Worm (Caenorhabditis elegans) whole organism, L4 larva: ENCODE results near the gene C53C7.3.
A peak's percentile ranks its signal among the peaks of the same experiment; 100 is the strongest.

Source experiments
- D1046.2 ChIP-seq: fragments of 200-800 bp; sonication (Bioruptor generic); IDR thresholded peaks from 2 replicates; pipeline ENCODE4 v1.3.6; 2022; ENCODE audit warnings: missing genetic modification characterization, missing compliant biosample characterization
- F10B5.3 ChIP-seq: sonication (generic microtip); optimal IDR thresholded peaks from 2 replicates; lab custom pipeline; 2016; ENCODE audit warnings: mild to moderate bottlenecking, missing genetic modification characterization, missing compliant biosample characterization
- F26F4.8 ChIP-seq: fragments of 200-800 bp; sonication (Bioruptor generic); conservative IDR thresholded peaks from 2 replicates; pipeline ENCODE4 v1.3.6; 2022; ENCODE audit warnings: missing genetic modification characterization, missing compliant biosample characterization
- R02D3.7 ChIP-seq: fragments of 150-350 bp; sonication (generic microtip); optimal IDR thresholded peaks from 3 replicates; lab custom pipeline; 2014; ENCODE audit warnings: missing biosample characterization, missing genetic modification characterization
- T26A8.4 ChIP-seq: fragments of 200-800 bp; sonication (Bioruptor generic); IDR thresholded peaks from 2 replicates; pipeline ENCODE4 v1.3.6; 2022; ENCODE audit warnings: missing genetic modification characterization, missing compliant biosample characterization
- aha-1 ChIP-seq: fragments of 150-350 bp; peaks from one replicate; lab custom pipeline; 2014; ENCODE audit warnings: missing biosample characterization, missing genetic modification characterization
- ama-1 ChIP-seq: fragments of 150-350 bp; optimal IDR thresholded peaks from 2 replicates; lab custom pipeline; 2014; ENCODE audit warnings: inconsistent platforms, mixed read lengths
- ceh-32 ChIP-seq: sonication (generic microtip); optimal IDR thresholded peaks from 2 replicates; lab custom pipeline; 2016; ENCODE audit warnings: mild to moderate bottlenecking, missing genetic modification characterization, missing compliant biosample characterization; ENCODE audit not compliant: poor library complexity
- ceh-82 ChIP-seq: sonication (generic microtip); optimal IDR thresholded peaks from 2 replicates; lab custom pipeline; 2017; ENCODE audit warnings: missing biosample characterization, missing genetic modification characterization
- ces-1 ChIP-seq: fragments of 150-350 bp; sonication (generic microtip); optimal IDR thresholded peaks from 4 replicates; lab custom pipeline; 2014; ENCODE audit warnings: missing biosample characterization, missing genetic modification reagents, missing genetic modification characterization
- cey-2 ChIP-seq: sonication (generic microtip); optimal IDR thresholded peaks from 3 replicates; lab custom pipeline; 2017; ENCODE audit warnings: missing genetic modification characterization, mild to moderate bottlenecking, missing compliant biosample characterization, antibody characterized with exemption, borderline replicate concordance; ENCODE audit not compliant: insufficient read depth
- ctbp-1 ChIP-seq: fragments of 200-800 bp; sonication (Bioruptor generic); IDR thresholded peaks from 2 replicates; pipeline ENCODE4 v1.3.6; 2022; ENCODE audit warnings: missing genetic modification reagents, missing genetic modification characterization, missing compliant biosample characterization
- daf-12 ChIP-seq: fragments of 150-350 bp; optimal IDR thresholded peaks from 2 replicates; lab custom pipeline; 2014; ENCODE audit warnings: missing biosample characterization, missing genetic modification reagents, missing genetic modification characterization
- dmd-6 ChIP-seq: fragments of 200-800 bp; sonication (Bioruptor generic); IDR thresholded peaks from 2 replicates; pipeline ENCODE4 v1.3.6; 2022; ENCODE audit warnings: missing genetic modification reagents, missing genetic modification characterization, missing compliant biosample characterization
- dmd-8 ChIP-seq: fragments of 200-800 bp; sonication (Bioruptor generic); IDR thresholded peaks from 2 replicates; pipeline ENCODE4 v1.3.6; 2022; ENCODE audit warnings: missing genetic modification characterization, missing compliant biosample characterization
- dpl-1 ChIP-seq: fragments of 150-350 bp; optimal IDR thresholded peaks from 2 replicates; lab custom pipeline; 2014; ENCODE audit warnings: missing biosample characterization, missing genetic modification reagents, missing genetic modification characterization
- duxl-1 ChIP-seq: sonication (generic microtip); optimal IDR thresholded peaks from 2 replicates; lab custom pipeline; 2016; ENCODE audit warnings: mild to moderate bottlenecking, missing genetic modification characterization, moderate library complexity, missing compliant biosample characterization; ENCODE audit not compliant: poor library complexity
- egl-43 ChIP-seq: fragments of 200-800 bp; sonication (Bioruptor generic); IDR thresholded peaks from 2 replicates; pipeline ENCODE4 v1.3.6; 2022; ENCODE audit warnings: missing genetic modification reagents, missing genetic modification characterization, missing compliant biosample characterization
- hlh-30 ChIP-seq: sonication (generic microtip); optimal IDR thresholded peaks from 2 replicates; lab custom pipeline; 2017; ENCODE audit warnings: antibody characterized with exemption, mild to moderate bottlenecking, missing genetic modification characterization, missing compliant biosample characterization; ENCODE audit not compliant: insufficient read depth
- hmg-1.1 ChIP-seq: fragments of 200-800 bp; sonication (Bioruptor generic); IDR thresholded peaks from 2 replicates; pipeline ENCODE4 v1.3.6; 2022; ENCODE audit warnings: missing genetic modification reagents, missing genetic modification characterization, missing compliant biosample characterization
- jun-1 ChIP-seq: fragments of 150-350 bp; optimal IDR thresholded peaks from 2 replicates; lab custom pipeline; 2014; ENCODE audit warnings: missing biosample characterization, missing genetic modification reagents, missing genetic modification characterization
- lim-7 ChIP-seq: fragments of 200-800 bp; sonication (Bioruptor generic); IDR thresholded peaks from 2 replicates; pipeline ENCODE4 v1.3.6; 2022; ENCODE audit warnings: missing genetic modification characterization, missing compliant biosample characterization
- lin-29 ChIP-seq: fragments of 200-800 bp; sonication (Bioruptor generic); IDR thresholded peaks from 2 replicates; pipeline ENCODE4 v1.3.6; 2022; ENCODE audit warnings: missing genetic modification reagents, missing genetic modification characterization, missing compliant biosample characterization
- mdl-1 ChIP-seq, 2 experiments: fragments of 150-350 bp in 1 of 2; sonication (generic microtip) in 1 of 2; optimal IDR thresholded peaks; 2 replicates each; lab custom pipeline; 2014 to 2017; ENCODE audit warnings: missing biosample characterization in 2 of 2, missing genetic modification characterization in 2 of 2
- mdt-29 ChIP-seq: fragments of 200-800 bp; sonication (Bioruptor generic); IDR thresholded peaks from 2 replicates; pipeline ENCODE4 v1.3.6; 2022; ENCODE audit warnings: missing genetic modification reagents, missing genetic modification characterization, missing compliant biosample characterization
- mep-1 ChIP-seq: fragments of 150-350 bp; sonication (generic microtip); optimal IDR thresholded peaks from 3 replicates; lab custom pipeline; 2014; ENCODE audit warnings: missing biosample characterization, missing genetic modification characterization
- mes-2 ChIP-seq: sonication (generic microtip); optimal IDR thresholded peaks from 2 replicates; lab custom pipeline; 2016; ENCODE audit warnings: missing genotype, mild to moderate bottlenecking, missing genetic modification characterization, missing compliant biosample characterization; ENCODE audit not compliant: poor library complexity, severe bottlenecking
- mxl-2 ChIP-seq: fragments of 200-800 bp; sonication (Bioruptor generic); conservative IDR thresholded peaks from 2 replicates; pipeline ENCODE4 v1.3.6; 2022; ENCODE audit warnings: missing genetic modification reagents, missing genetic modification characterization, missing compliant biosample characterization
- mxl-3 ChIP-seq: fragments of 200-800 bp; sonication (Bioruptor generic); optimal IDR thresholded peaks from 2 replicates; lab custom pipeline; 2018; ENCODE audit warnings: mild to moderate bottlenecking, missing genetic modification characterization, missing compliant biosample characterization
- nhr-10 ChIP-seq: fragments of 150-350 bp; optimal IDR thresholded peaks from 2 replicates; lab custom pipeline; 2014; ENCODE audit warnings: missing biosample characterization, missing genetic modification characterization
- nhr-102 ChIP-seq: sonication (generic microtip); optimal IDR thresholded peaks from 2 replicates; lab custom pipeline; 2016; ENCODE audit warnings: mild to moderate bottlenecking, missing genetic modification characterization, moderate library complexity, missing compliant biosample characterization
- nhr-111 ChIP-seq: fragments of 200-800 bp; sonication (Bioruptor generic); optimal IDR thresholded peaks from 2 replicates; lab custom pipeline; 2018; ENCODE audit warnings: mild to moderate bottlenecking, missing genetic modification characterization, missing compliant biosample characterization
- nhr-25 ChIP-seq: sonication (generic microtip); optimal IDR thresholded peaks from 2 replicates; lab custom pipeline; 2017; ENCODE audit warnings: missing genetic modification characterization, mild to moderate bottlenecking, missing compliant biosample characterization, antibody characterized with exemption, moderate library complexity, borderline replicate concordance; ENCODE audit not compliant: insufficient read depth
- nhr-28 ChIP-seq: fragments of 150-350 bp; optimal IDR thresholded peaks from 2 replicates; lab custom pipeline; 2014; ENCODE audit warnings: missing biosample characterization, missing genetic modification characterization
- nhr-41 ChIP-seq: fragments of 200-800 bp; sonication (Bioruptor generic); IDR thresholded peaks from 2 replicates; pipeline ENCODE4 v1.3.6; 2022; ENCODE audit warnings: missing genetic modification reagents, missing genetic modification characterization, missing compliant biosample characterization
- nhr-76 ChIP-seq: fragments of 150-350 bp; optimal IDR thresholded peaks from 2 replicates; lab custom pipeline; 2014; ENCODE audit warnings: missing biosample characterization, missing genetic modification characterization
- nhr-77 ChIP-seq: fragments of 150-350 bp; optimal IDR thresholded peaks from 2 replicates; lab custom pipeline; 2014; ENCODE audit warnings: missing biosample characterization, missing genetic modification characterization
- pqm-1 ChIP-seq: sonication (generic microtip); optimal IDR thresholded peaks from 2 replicates; lab custom pipeline; 2017; ENCODE audit warnings: missing biosample characterization, missing genetic modification characterization
- sdz-12 ChIP-seq: fragments of 200-800 bp; sonication (Bioruptor generic); optimal IDR thresholded peaks from 2 replicates; lab custom pipeline; 2018; ENCODE audit warnings: mild to moderate bottlenecking, missing genetic modification characterization, missing compliant biosample characterization
- skn-1 ChIP-seq: fragments of 150-350 bp; optimal IDR thresholded peaks from 2 replicates; lab custom pipeline; 2014; ENCODE audit warnings: missing biosample characterization, missing genetic modification characterization
- spr-3 ChIP-seq: fragments of 200-800 bp; sonication (Bioruptor generic); optimal IDR thresholded peaks from 2 replicates; lab custom pipeline; 2018; ENCODE audit warnings: mild to moderate bottlenecking, missing genetic modification characterization, missing compliant biosample characterization
- unc-130 ChIP-seq: sonication (generic microtip); optimal IDR thresholded peaks from 2 replicates; lab custom pipeline; 2016; ENCODE audit warnings: missing genetic modification reagents, missing genetic modification characterization, missing compliant biosample characterization
- unc-39 ChIP-seq: sonication (generic microtip); optimal IDR thresholded peaks from 2 replicates; lab custom pipeline; 2017; ENCODE audit warnings: missing biosample characterization, missing genetic modification characterization
- unc-62 ChIP-seq, 3 experiments: fragments of 150-350 bp in 1 of 3; sonication (generic microtip); optimal IDR thresholded peaks in 2 of 3; peaks in 1 of 3; 1 replicate in 1 of 3; 2 replicates in 2 of 3; lab custom pipeline; 2014 to 2017; ENCODE audit warnings: missing biosample characterization in 3 of 3, missing genetic modification characterization in 3 of 3, missing genetic modification reagents in 3 of 3, missing genotype in 1 of 3
- zfp-2 ChIP-seq: sonication (generic microtip); optimal IDR thresholded peaks from 2 replicates; lab custom pipeline; 2016; ENCODE audit warnings: mild to moderate bottlenecking, missing genetic modification characterization, missing compliant biosample characterization
- zip-11 ChIP-seq: fragments of 200-800 bp; sonication (Bioruptor generic); IDR thresholded peaks from 2 replicates; pipeline ENCODE4 v1.3.6; 2022; ENCODE audit warnings: missing genetic modification characterization, missing compliant biosample characterization

The C53C7.3 gene

DNA sequence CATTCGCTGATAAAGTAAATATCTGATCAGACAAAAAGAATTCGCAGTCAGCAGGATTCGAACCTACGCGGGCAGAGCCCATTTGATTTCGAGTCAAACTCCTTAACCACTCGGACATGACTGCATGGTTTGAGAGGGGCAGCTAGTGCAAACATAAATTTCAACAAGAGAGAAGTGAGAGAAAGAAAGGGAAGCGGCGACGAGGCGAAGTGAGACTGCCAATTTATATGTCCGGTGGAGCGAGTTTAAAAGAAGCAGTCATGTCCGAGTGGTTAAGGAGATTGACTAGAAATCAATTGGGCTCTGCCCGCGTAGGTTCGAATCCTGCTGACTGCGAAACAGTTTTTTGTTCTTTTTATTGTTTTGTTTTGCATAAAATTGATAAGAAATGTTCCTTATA lies 2.0 kb upstream of the C53C7.3 start (continued):
- TF ChIP-seq nhr-28 (peak; percentile 85), nhr-102 (tag; lab: Kevin White, UChicago) (peak; percentile 89), egl-43 (GFP tag; lab: Robert Waterston, UW) (peak; percentile 99), lim-7 (GFP tag; lab: Robert Waterston, UW) (peak; percentile 95), pqm-1 (tag; lab: Kevin White, UChicago) (peak; percentile 16), nhr-25 (tag; lab: Kevin White, UChicago) (peak; percentile 45), lin-29 (GFP tag; lab: Robert Waterston, UW) (peak; percentile 75), F26F4.8 (GFP tag; lab: Robert Waterston, UW) (peak; percentile 66; the same call in 1 of the 2 replicates), mxl-3 (peak; percentile 63), ces-1 (GFP tag; lab: Kevin White, UChicago) (peak; percentile 35), spr-3 (GFP tag; lab: Kevin White, UChicago) (peak; percentile 70)
- TF ChIP-seq, all 104 proteins: peak for 80; not testable (repeated sequence) for 24

DNA sequence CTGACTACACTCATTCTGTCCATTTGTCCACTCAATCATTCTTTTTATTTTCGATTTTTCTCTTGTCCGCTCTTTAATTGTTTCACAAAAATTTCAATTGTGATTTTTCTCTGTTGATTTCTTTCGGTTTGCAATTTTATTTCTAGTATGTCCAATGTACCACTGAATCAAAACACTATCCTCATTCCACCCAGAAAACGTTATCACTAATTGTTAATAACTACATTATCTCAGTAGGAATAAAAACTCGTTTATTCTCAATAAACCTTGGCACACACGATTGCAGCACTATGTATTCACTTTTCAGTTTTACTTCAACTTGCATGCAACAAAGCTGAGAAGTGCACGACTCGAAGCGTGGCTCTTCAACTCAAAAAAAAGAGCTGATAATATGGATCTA lies 3.0 kb downstream of the C53C7.3 start, which contains the start of gene K03A11.1:
K03A11.1 (plus strand) TSS at position 301 of the 400 bp plus-strand sequence.
- TF ChIP-seq ceh-32 (tag; lab: Kevin White, UChicago) = no peak
- TF ChIP-seq pqm-1 (tag; lab: Kevin White, UChicago) = no peak
- TF ChIP-seq nhr-111 = no peak
- TF ChIP-seq nhr-10 (tag; lab: Kevin White, UChicago) = no peak
- no peak for TF ChIP-seq jun-1 (tag; lab: Kevin White, UChicago)
- TF ChIP-seq hmg-1.1 = no peak
- no peak for TF ChIP-seq F26F4.8 (GFP tag; lab: Robert Waterston, UW)
- no peak for TF ChIP-seq R02D3.7 (tag; lab: Kevin White, UChicago)
- TF ChIP-seq mxl-2 = no peak
- TF ChIP-seq skn-1 (tag; lab: Kevin White, UChicago) = no peak
- no peak for TF ChIP-seq aha-1 (tag; lab: Kevin White, UChicago)
- no peak for TF ChIP-seq duxl-1

DNA sequence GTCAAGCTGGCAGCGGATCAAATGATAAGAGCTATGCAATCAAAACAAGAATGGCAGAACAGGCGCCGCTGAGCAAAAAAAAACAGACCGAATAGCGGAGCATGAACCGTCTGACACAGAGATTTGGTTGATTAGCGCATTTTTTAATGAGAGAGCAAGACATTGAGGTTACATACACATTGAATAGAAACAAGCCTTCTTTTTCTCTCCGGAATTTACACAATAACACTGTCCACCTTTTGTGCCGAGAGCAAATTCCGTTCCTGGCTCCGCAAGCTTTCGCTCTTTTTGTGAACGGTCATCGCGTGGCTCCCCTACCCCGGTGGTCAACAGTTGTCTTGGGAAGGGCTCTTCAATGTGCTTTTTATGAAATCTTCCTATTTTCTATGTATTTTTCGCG lies 7.2 kb downstream of the C53C7.3 start, which contains the start of gene K03A11.6:
K03A11.6 (plus strand) TSS at position 301 of the 400 bp plus-strand sequence.
- TF ChIP-seq nhr-28 (no peak), aha-1 (tag; lab: Kevin White, UChicago) (no peak), nhr-41 (no peak), cey-2 (no peak), dmd-6 (GFP tag; lab: Robert Waterston, UW) (no peak), ceh-82 (tag; lab: Kevin White, UChicago) (no peak), mep-1 (tag; lab: Kevin White, UChicago) (no peak), mxl-3 (no peak), nhr-76 (tag; lab: Kevin White, UChicago) (no peak), ctbp-1 (GFP tag; lab: Robert Waterston, UW) (no peak)

DNA sequence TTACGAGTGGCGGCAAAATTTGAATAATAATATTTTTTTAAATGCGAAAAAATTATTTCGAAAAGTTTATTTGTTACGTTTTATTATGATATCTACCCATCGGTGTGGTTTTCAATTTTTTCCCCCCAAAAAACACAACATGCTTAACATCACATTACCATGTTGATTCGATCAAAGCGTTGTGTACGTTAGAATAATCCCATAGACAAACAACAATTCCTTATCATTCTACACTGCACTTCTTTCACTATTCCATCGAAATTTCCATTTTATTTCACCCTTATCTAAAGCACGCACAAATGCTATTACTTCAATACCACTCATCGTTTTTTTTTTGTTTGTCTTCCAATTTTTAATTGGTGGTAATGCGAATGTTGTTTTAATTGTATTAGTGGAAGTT lies 11.6 kb downstream of the C53C7.3 start:
- peak; percentile 44 for TF ChIP-seq dmd-6 (GFP tag; lab: Robert Waterston, UW)
- TF ChIP-seq T26A8.4 (GFP tag; lab: Robert Waterston, UW) = no peak
- TF ChIP-seq nhr-77 (tag; lab: Kevin White, UChicago) = peak; percentile 36
- TF ChIP-seq nhr-41 = no peak
- no peak for TF ChIP-seq nhr-25 (tag; lab: Kevin White, UChicago)
- TF ChIP-seq ama-1 = no peak
- no peak for TF ChIP-seq sdz-12
- no peak for TF ChIP-seq mes-2 (tag; lab: Kevin White, UChicago)
- peak in 1 of 2 experiments; percentile 78 for TF ChIP-seq unc-62 (GFP tag; optimal IDR thresholded peaks at IDR 0.05 in 1 of 2; lab: Kevin White, UChicago)
- TF ChIP-seq unc-62 (tag; optimal IDR thresholded peaks at IDR 0.05; lab: Kevin White, UChicago) = no peak
- TF ChIP-seq zip-11 (GFP tag; lab: Robert Waterston, UW) = no peak
- TF ChIP-seq mdt-29 (GFP tag; lab: Robert Waterston, UW) = no peak
- no peak for TF ChIP-seq unc-130 (GFP tag; lab: Kevin White, UChicago)
- no peak for TF ChIP-seq daf-12 (tag; lab: Kevin White, UChicago)
- no peak for TF ChIP-seq hlh-30 (tag; lab: Kevin White, UChicago)
- TF ChIP-seq unc-39 (tag; lab: Kevin White, UChicago) = no peak
- TF ChIP-seq dpl-1 (GFP tag; lab: Kevin White, UChicago) = no peak
- no peak for TF ChIP-seq D1046.2
- no peak for TF ChIP-seq dmd-8 (GFP tag; lab: Robert Waterston, UW)
- no peak for TF ChIP-seq F10B5.3 (tag; lab: Kevin White, UChicago)
- TF ChIP-seq mdl-1 (tag; optimal IDR thresholded peaks at IDR 0.05; lab: Kevin White, UChicago) = no peak
- no peak for TF ChIP-seq zfp-2 (tag; lab: Kevin White, UChicago)
